Worm (Caenorhabditis elegans): ENCODE data around the gene C42D4.3.

- no peak for TF ChIP-seq ama-1 (optimal IDR thresholded peaks at IDR 0.05)
- no peak for TF ChIP-seq ama-1 (GFP tag; optimal IDR thresholded peaks at IDR 0.05)
- TF ChIP-seq pha-4 (tag; optimal IDR thresholded peaks at IDR 0.05) = no peak
- TF ChIP-seq snpc-4 (GFP tag; optimal IDR thresholded peaks at IDR 0.05) = no peak
- TF ChIP-seq snpc-4 (tag; optimal IDR thresholded peaks at IDR 0.05) = no peak
- no peak for TF ChIP-seq madf-3 (GFP tag; IDR thresholded peaks at IDR 0.05)
- TF ChIP-seq lsy-27 (tag; optimal IDR thresholded peaks at IDR 0.05; ENCODE audit: borderline replicate concordance, insufficient read depth) = no peak
- no peak for TF ChIP-seq ceh-58 (GFP tag; IDR thresholded peaks at IDR 0.05)
- TF ChIP-seq xnd-1 (tag; optimal IDR thresholded peaks at IDR 0.05) = no peak
- TF ChIP-seq ccch-3 (GFP tag; optimal IDR thresholded peaks at IDR 0.05) = no peak
These were observed 2.2 kb upstream of the C42D4.3 start, which contains the start of gene str-44 for ce11 chrIV:7176887-7177286.
